Fruit fly (Drosophila melanogaster): Measurements from ENCODE around the gene Lar.

Gene Lar

DNA sequence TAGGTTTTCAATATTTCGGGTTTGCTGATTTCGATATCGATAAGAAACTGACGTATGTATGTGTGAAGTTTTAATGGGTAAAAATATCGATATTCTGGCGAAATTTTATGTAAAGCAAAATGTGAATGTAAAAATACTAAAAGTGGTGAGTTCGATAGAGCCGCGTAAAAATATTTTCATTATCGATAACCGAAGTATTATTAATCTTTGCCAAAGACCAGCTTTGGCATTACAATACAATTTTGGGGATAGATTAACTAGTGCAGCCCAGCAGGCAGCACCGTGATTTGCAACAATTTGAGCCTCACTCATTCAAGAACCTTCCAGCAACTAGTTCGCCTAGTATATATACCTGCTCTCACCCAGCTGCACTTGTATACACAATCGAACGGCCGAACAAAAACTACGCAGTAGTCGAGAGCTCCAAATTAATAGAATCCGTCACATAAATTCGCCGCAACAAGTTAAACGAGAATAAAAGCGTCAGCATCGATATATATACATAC, 44.1 kb upstream of the Lar start (continued):
- TF ChIP-seq chn (GFP tag; optimal IDR thresholded peaks at IDR 0.05) = no peak
- no peak for TF ChIP-seq dmrt11E (tag; optimal IDR thresholded peaks at IDR 0.05)
- TF ChIP-seq slp2 (GFP tag; optimal IDR thresholded peaks at IDR 0.05) = no peak
- no peak for TF ChIP-seq CG10366 (GFP tag; IDR thresholded peaks at IDR 0.05)
- TF ChIP-seq Deaf1 (tag; optimal IDR thresholded peaks at IDR 0.05) = no peak
- TF ChIP-seq Hr3 (GFP tag; optimal IDR thresholded peaks at IDR 0.05) = no peak
- TF ChIP-seq CG4820 (GFP tag; optimal IDR thresholded peaks at IDR 0.05) = no peak
- TF ChIP-seq Med (GFP tag) = peak; percentile 59
- TF ChIP-seq insv (GFP tag; optimal IDR thresholded peaks at IDR 0.05) = no peak
- TF ChIP-seq HLHmδ (GFP tag; optimal IDR thresholded peaks at IDR 0.05) = no peak
- no peak for TF ChIP-seq pb (GFP tag; optimal IDR thresholded peaks at IDR 0.05)
- no peak for TF ChIP-seq CG9817 (tag; optimal IDR thresholded peaks at IDR 0.05)
- no peak for TF ChIP-seq HHEX (GFP tag; optimal IDR thresholded peaks at IDR 0.05)
- TF ChIP-seq Lhr (GFP tag; optimal IDR thresholded peaks at IDR 0.05) = no peak
- TF ChIP-seq Bgb (GFP tag; IDR thresholded peaks at IDR 0.05; ENCODE audit: partially characterized antibody) = peak; percentile 93
- peak; percentile 8; the same call in 1 of the 2 replicates for TF ChIP-seq onecut (GFP tag; IDR thresholded peaks at IDR 0.05)
- TF ChIP-seq CG15479 (GFP tag; optimal IDR thresholded peaks at IDR 0.05) = no peak
- peak; percentile 7 for TF ChIP-seq CG9797 (GFP tag; optimal IDR thresholded peaks at IDR 0.05)
- no peak for TF ChIP-seq odd (GFP tag; optimal IDR thresholded peaks at IDR 0.05)
- no peak for TF ChIP-seq CG6254 (GFP tag; optimal IDR thresholded peaks at IDR 0.05)
- no peak for TF ChIP-seq CG1832 (GFP tag; optimal IDR thresholded peaks at IDR 0.05)
- TF ChIP-seq NK7.1 (GFP tag; optimal IDR thresholded peaks at IDR 0.05) = no peak
- no peak for TF ChIP-seq CG9437 (GFP tag; optimal IDR thresholded peaks at IDR 0.05)
- TF ChIP-seq da (GFP tag; optimal IDR thresholded peaks at IDR 0.05) = no peak
- TF ChIP-seq bab2 (GFP tag; optimal IDR thresholded peaks at IDR 0.05) = no peak
- TF ChIP-seq CG2116 (GFP tag; optimal IDR thresholded peaks at IDR 0.05) = peak; percentile 78
- no peak for TF ChIP-seq salm (tag; optimal IDR thresholded peaks at IDR 0.05)
- TF ChIP-seq Trl (optimal IDR thresholded peaks at IDR 0.05) = no peak
- TF ChIP-seq Trl (GFP tag; optimal IDR thresholded peaks at IDR 0.05) = no peak
- TF ChIP-seq chm (GFP tag; IDR thresholded peaks at IDR 0.05) = 0 out of 2 replicates have a peak, but pooled peaks have one; percentile 11
- no peak for TF ChIP-seq jumu (GFP tag; optimal IDR thresholded peaks at IDR 0.05)
- peak; percentile 95 for TF ChIP-seq nerfin-2 (GFP tag; IDR thresholded peaks at IDR 0.05; ENCODE audit: partially characterized antibody)
- no peak for TF ChIP-seq ERR (GFP tag; optimal IDR thresholded peaks at IDR 0.05)
- TF ChIP-seq fd64A (GFP tag; optimal IDR thresholded peaks at IDR 0.05) = no peak
- TF ChIP-seq CG10431 (GFP tag; optimal IDR thresholded peaks at IDR 0.05) = no peak
- no peak for TF ChIP-seq toy (GFP tag; IDR thresholded peaks at IDR 0.05)
- TF ChIP-seq Asciz (GFP tag; optimal IDR thresholded peaks at IDR 0.05) = no peak
- TF ChIP-seq Stat92E (GFP tag; optimal IDR thresholded peaks at IDR 0.05) = peak in 1 of 3 experiments; percentile 35
- no peak for TF ChIP-seq CG18599 (GFP tag; optimal IDR thresholded peaks at IDR 0.05)
- TF ChIP-seq CG10209 (GFP tag; optimal IDR thresholded peaks at IDR 0.05) = no peak
- peak; percentile 81 for TF ChIP-seq BEAF-32 (GFP tag; optimal IDR thresholded peaks at IDR 0.05)
- TF ChIP-seq mam (GFP tag; optimal IDR thresholded peaks at IDR 0.05) = no peak
- peak; percentile 67 for TF ChIP-seq E2f2 (GFP tag; IDR thresholded peaks at IDR 0.05)
- TF ChIP-seq Dbx (GFP tag; IDR thresholded peaks at IDR 0.05) = no peak
- no peak for TF ChIP-seq ara (GFP tag; IDR thresholded peaks at IDR 0.05)
- TF ChIP-seq C15 (GFP tag; IDR thresholded peaks at IDR 0.05) = no peak
- TF ChIP-seq ap (GFP tag; IDR thresholded peaks at IDR 0.05) = no peak
- TF ChIP-seq sob (GFP tag; IDR thresholded peaks at IDR 0.05) = no peak
- no peak for TF ChIP-seq CG8388 (GFP tag; optimal IDR thresholded peaks at IDR 0.05)
- no peak for TF ChIP-seq ftz-f1 (GFP tag; optimal IDR thresholded peaks at IDR 0.05)
- TF ChIP-seq CG33557 (GFP tag; optimal IDR thresholded peaks at IDR 0.05) = no peak

All from whole organism, embryonic.